Fruit fly (Drosophila melanogaster): ENCODE data around the gene hng3.
A peak's percentile ranks its signal among the peaks of the same experiment; 100 is the strongest.

Gene hng3

DNA sequence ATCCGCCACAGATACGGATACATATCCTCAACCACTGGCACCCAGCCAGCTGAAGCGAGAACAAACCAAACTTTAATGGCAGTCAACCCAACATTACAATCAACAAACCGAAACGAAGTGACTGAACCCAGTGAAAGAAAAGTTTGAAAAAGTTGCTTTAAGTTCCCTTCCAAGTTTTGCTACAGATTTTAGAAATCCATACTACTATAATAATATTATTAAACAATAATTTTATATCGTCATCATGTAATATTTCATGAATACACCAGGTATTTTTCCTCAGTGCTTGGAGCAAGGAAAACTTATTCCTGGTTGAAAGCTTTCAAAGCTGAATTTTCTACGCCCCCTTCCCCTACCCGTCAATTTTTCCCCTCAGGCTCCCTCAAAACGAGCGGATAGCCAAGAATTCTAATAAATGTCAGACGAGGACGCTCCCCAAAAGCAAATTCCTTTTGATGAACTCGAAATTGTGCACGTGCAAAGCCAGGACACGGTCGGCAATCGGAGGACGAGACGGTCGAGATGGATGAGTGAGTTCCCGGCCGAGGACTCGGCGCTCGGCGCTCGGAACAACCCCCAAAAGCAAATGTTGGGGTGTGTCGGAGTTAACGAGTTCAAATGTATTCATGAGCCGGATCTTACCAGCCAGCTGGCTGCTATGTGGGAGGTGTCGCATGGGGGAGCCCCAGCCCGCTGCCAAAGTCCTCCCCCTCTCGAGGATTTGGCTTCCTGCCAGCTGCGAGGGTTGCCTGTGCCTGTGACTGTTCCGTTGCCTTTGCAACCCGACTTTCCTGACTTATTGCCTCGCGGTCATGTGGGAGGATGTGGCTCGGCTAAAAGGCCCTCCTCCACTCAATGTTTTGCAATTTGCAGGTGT, 41.9 kb upstream of the hng3 start (continued):
- TF ChIP-seq ewg (GFP tag; optimal IDR thresholded peaks at IDR 0.05) (peak; percentile 1), CG18476 (GFP tag; optimal IDR thresholded peaks at IDR 0.05) (peak; percentile 49), hbn (GFP tag; IDR thresholded peaks at IDR 0.05; ENCODE audit: partially characterized antibody) (no peak), gfzf (GFP tag; optimal IDR thresholded peaks at IDR 0.05) (no peak), CG31388 (GFP tag; optimal IDR thresholded peaks at IDR 0.05) (no peak), CG14050 (GFP tag; IDR thresholded peaks at IDR 0.05) (peak; percentile 17; the same call in 1 of the 3 replicates), ara (GFP tag; IDR thresholded peaks at IDR 0.05) (peak; percentile 28; the same call in 1 of the 2 replicates), Oli (tag; optimal IDR thresholded peaks at IDR 0.05) (peak; percentile 50), Fer1 (GFP tag; optimal IDR thresholded peaks at IDR 0.05) (peak; percentile 78), dpn (GFP tag; optimal IDR thresholded peaks at IDR 0.05) (no peak), HmgZ (tag; optimal IDR thresholded peaks at IDR 0.05) (no peak), Eip74EF (GFP tag; optimal IDR thresholded peaks at IDR 0.05) (peak in 1 of 2 experiments; percentile 48), CG34422 (GFP tag; IDR thresholded peaks at IDR 0.05) (0 out of 3 replicates have a peak, but pooled peaks have one; percentile 45), odd (GFP tag; optimal IDR thresholded peaks at IDR 0.05) (no peak), Gug (GFP tag; IDR thresholded peaks at IDR 0.05) (peak; percentile 45; the same call in 2 of the 4 replicates), CoRest (tag; optimal IDR thresholded peaks at IDR 0.05) (peak; percentile 53), CG34224 (GFP tag; IDR thresholded peaks at IDR 0.05; ENCODE audit: partially characterized antibody) (no peak), CG6813 (GFP tag; optimal IDR thresholded peaks at IDR 0.05) (peak; percentile 68), chm (GFP tag; IDR thresholded peaks at IDR 0.05) (peak; percentile 37; the same call in 1 of the 2 replicates), Tbp (GFP tag; optimal IDR thresholded peaks at IDR 0.05) (no peak), NK7.1 (GFP tag; optimal IDR thresholded peaks at IDR 0.05) (no peak), Abd-B (GFP tag; optimal IDR thresholded peaks at IDR 0.05) (no peak), tna (GFP tag; IDR thresholded peaks at IDR 0.05; ENCODE audit: partially characterized antibody) (no peak), CG8089 (GFP tag; optimal IDR thresholded peaks at IDR 0.05) (no peak), mam (GFP tag; optimal IDR thresholded peaks at IDR 0.05) (no peak), pnt (GFP tag; optimal IDR thresholded peaks at IDR 0.05) (no peak), Atf6 (GFP tag; IDR thresholded peaks at IDR 0.05) (peak; percentile 10; the same call in 1 of the 2 replicates), CG12391 (tag; optimal IDR thresholded peaks at IDR 0.05) (peak; percentile 47), BtbVII (GFP tag; optimal IDR thresholded peaks at IDR 0.05) (peak; percentile 76), HLH4C (GFP tag; IDR thresholded peaks at IDR 0.05; ENCODE audit: partially characterized antibody) (no peak), Deaf1 (tag; optimal IDR thresholded peaks at IDR 0.05) (peak; percentile 86), oc (tag; optimal IDR thresholded peaks at IDR 0.05) (no peak), kni (GFP tag; optimal IDR thresholded peaks at IDR 0.05) (no peak), unpg (GFP tag; optimal IDR thresholded peaks at IDR 0.05) (peak; percentile 62), Dp (GFP tag; optimal IDR thresholded peaks at IDR 0.05) (no peak), Stat92E (GFP tag; optimal IDR thresholded peaks at IDR 0.05) (no peak), CG13424 (tag; optimal IDR thresholded peaks at IDR 0.05) (peak; percentile 32), insv (GFP tag; optimal IDR thresholded peaks at IDR 0.05) (no peak), bcd (GFP tag; optimal IDR thresholded peaks at IDR 0.05) (peak; percentile 26), en (GFP tag; optimal IDR thresholded peaks at IDR 0.05) (no peak), cwo (GFP tag; optimal IDR thresholded peaks at IDR 0.05) (peak; percentile 72), MTF-1 (GFP tag; optimal IDR thresholded peaks at IDR 0.05; ENCODE audit: borderline replicate concordance) (no peak), lola (GFP tag; optimal IDR thresholded peaks at IDR 0.05) (no peak), Fer3 (tag; optimal IDR thresholded peaks at IDR 0.05) (peak; percentile 69), salm (tag; optimal IDR thresholded peaks at IDR 0.05) (peak; percentile 44), Hmx (GFP tag; optimal IDR thresholded peaks at IDR 0.05) (no peak)

Measured in whole organism, embryonic.